Worm (Caenorhabditis elegans): ENCODE data around the gene ant-1.1.

ant-1.1 gene

DNA sequence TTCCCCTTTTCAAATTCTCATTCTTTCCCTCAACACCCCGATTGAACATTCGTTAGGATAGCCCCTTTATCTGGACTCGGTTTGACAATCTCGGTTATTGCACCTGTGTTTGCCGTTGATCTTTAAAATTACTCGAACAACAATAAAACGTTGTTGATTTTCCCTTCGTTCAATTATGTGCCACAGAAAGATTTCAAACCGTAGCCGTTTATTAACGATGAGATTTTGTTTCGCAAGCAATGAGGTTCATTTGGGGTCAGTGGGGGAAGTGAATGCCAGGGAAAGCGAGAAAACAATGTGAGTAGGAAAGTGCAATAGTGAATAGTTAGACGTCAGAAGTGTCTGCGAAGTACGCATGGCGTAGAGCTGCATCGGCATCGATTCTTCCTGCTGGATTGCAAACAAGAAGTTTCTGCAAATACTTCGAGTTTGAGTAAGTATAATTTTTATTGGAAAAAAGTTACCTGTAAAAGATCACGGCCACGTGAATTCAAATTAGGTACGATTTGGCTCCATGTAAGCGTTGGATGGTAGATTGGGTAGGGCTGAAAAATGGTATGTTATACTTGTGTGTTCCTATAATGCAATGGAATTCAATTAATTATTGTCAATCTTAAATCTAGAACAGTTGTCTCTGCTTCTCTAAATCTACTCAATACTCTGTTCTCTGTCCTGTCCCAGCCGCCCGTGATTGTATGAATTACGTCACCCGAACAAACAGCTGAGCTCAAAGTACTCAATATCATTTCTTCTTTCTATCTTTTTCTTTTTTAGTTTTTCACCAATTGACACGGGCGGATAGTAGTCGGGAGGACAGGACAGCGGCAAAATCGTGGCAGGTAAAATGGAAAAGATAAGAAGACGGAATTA, 1.8 kb downstream of the ant-1.1 start, which contains the start of gene kel-3 (continued):
- TF ChIP-seq ZK185.1 (tag; optimal IDR thresholded peaks at IDR 0.05; ENCODE audit: poor library complexity, severe bottlenecking) (peak; percentile 66), nfya-1 (tag; optimal IDR thresholded peaks at IDR 0.05; ENCODE audit: borderline replicate concordance, insufficient read depth) (no peak), ceh-58 (GFP tag; IDR thresholded peaks at IDR 0.05) (peak; percentile 89; the same call in 1 of the 2 replicates), tlf-1 (GFP tag; optimal IDR thresholded peaks at IDR 0.05) (peak; percentile 97), xnd-1 (tag; optimal IDR thresholded peaks at IDR 0.05) (peak; percentile 33), ccch-3 (GFP tag; optimal IDR thresholded peaks at IDR 0.05) (peak; percentile 42), D2030.7 (GFP tag; IDR thresholded peaks at IDR 0.05) (peak; percentile 91), hlh-12 (tag; optimal IDR thresholded peaks at IDR 0.05) (no peak), bed-2 (GFP tag; IDR thresholded peaks at IDR 0.05) (no peak), sptf-2 (GFP tag; optimal IDR thresholded peaks at IDR 0.05) (no peak), nhr-90 (tag; optimal IDR thresholded peaks at IDR 0.05) (peak; percentile 80), ekl-4 (GFP tag; IDR thresholded peaks at IDR 0.05) (peak; percentile 97), madf-8 (GFP tag; conservative IDR thresholded peaks at IDR 0.05) (peak; percentile 20; the same call in 1 of the 2 replicates), Y79H2A.3 (GFP tag; conservative IDR thresholded peaks at IDR 0.05) (peak; percentile 95), ztf-22 (GFP tag; optimal IDR thresholded peaks at IDR 0.05) (peak; percentile 95), aptf-2 (GFP tag; conservative IDR thresholded peaks at IDR 0.05) (no peak), lin-40 (tag; optimal IDR thresholded peaks at IDR 0.05) (peak; percentile 51), F23B12.7 (tag; optimal IDR thresholded peaks at IDR 0.05; ENCODE audit: insufficient read depth) (peak; percentile 73), snpc-4 (GFP tag; optimal IDR thresholded peaks at IDR 0.05) (no peak), snpc-4 (tag; optimal IDR thresholded peaks at IDR 0.05) (peak in 3 of 4 experiments; percentile 51 to 79 (median 56)), F22D6.2 (tag; optimal IDR thresholded peaks at IDR 0.05) (peak; percentile 27), pha-4 (tag; optimal IDR thresholded peaks at IDR 0.05) (peak; percentile 72), snpc-1.3 (tag; optimal IDR thresholded peaks at IDR 0.05; ENCODE audit: insufficient read depth) (peak; percentile 90), aptf-3 (GFP tag; IDR thresholded peaks at IDR 0.05) (peak; percentile 75), hsf-1 (GFP tag; IDR thresholded peaks at IDR 0.05) (peak; percentile 89), ztf-26 (tag; optimal IDR thresholded peaks at IDR 0.05) (peak; percentile 77), hlh-26 (GFP tag; conservative IDR thresholded peaks at IDR 0.05) (no peak), zim-3 (tag; optimal IDR thresholded peaks at IDR 0.05) (peak; percentile 93), madf-3 (GFP tag; IDR thresholded peaks at IDR 0.05) (peak; percentile 87), hmg-20 (GFP tag; IDR thresholded peaks at IDR 0.05) (peak; percentile 34; the same call in 1 of the 2 replicates), let-526 (GFP tag; IDR thresholded peaks at IDR 0.05) (peak; percentile 82), bed-1 (GFP tag; IDR thresholded peaks at IDR 0.05) (peak; percentile 82; the same call in 1 of the 2 replicates), efl-1 (GFP tag; optimal IDR thresholded peaks at IDR 0.05) (peak; percentile 40), unc-62 (GFP tag; optimal IDR thresholded peaks at IDR 0.05) (no peak), tbx-9 (tag; optimal IDR thresholded peaks at IDR 0.05; ENCODE audit: borderline replicate concordance) (peak; percentile 75), rec-8 (tag; optimal IDR thresholded peaks at IDR 0.05) (peak; percentile 31 to 57), K12H6.12 (tag; optimal IDR thresholded peaks at IDR 0.05) (peak; percentile 25), Y53F4B.3 (GFP tag; IDR thresholded peaks at IDR 0.05) (no peak), ztf-18 (tag; optimal IDR thresholded peaks at IDR 0.05) (peak; percentile 85), mcd-1 (GFP tag; IDR thresholded peaks at IDR 0.05) (peak; percentile 74), ets-4 (GFP tag; optimal IDR thresholded peaks at IDR 0.05) (peak; percentile 96), F57A8.1 (GFP tag; optimal IDR thresholded peaks at IDR 0.05) (peak; percentile 39), K11D2.4 (GFP tag; IDR thresholded peaks at IDR 0.05) (peak; percentile 77; the same call in 1 of the 2 replicates), madf-6 (GFP tag; IDR thresholded peaks at IDR 0.05) (peak; percentile 85), Y53G8AR.9 (GFP tag; conservative IDR thresholded peaks at IDR 0.05) (peak; percentile 97), pbrm-1 (GFP tag; IDR thresholded peaks at IDR 0.05) (peak; percentile 86)
